Fruit fly (Drosophila melanogaster): ENCODE data around the gene hdm.

The hdm gene

dm6 chrX:7901153-7902038, 18.5 kb downstream of the hdm start, which contains the start of the genes RpS6 and bys (continued):
- peak; percentile 71; the same call in 2 of the 3 replicates for TF ChIP-seq Doc3 (GFP tag; IDR thresholded peaks at IDR 0.05; ENCODE audit: partially characterized antibody)
- TF ChIP-seq CG10431 (GFP tag; optimal IDR thresholded peaks at IDR 0.05), result peak; percentile 51
- peak; percentile 11 for TF ChIP-seq CG6254 (GFP tag; optimal IDR thresholded peaks at IDR 0.05)
- peak; percentile 33 for TF ChIP-seq wek (GFP tag; optimal IDR thresholded peaks at IDR 0.05)
- TF ChIP-seq CG8089 (GFP tag; optimal IDR thresholded peaks at IDR 0.05), result peak; percentile 5
- TF ChIP-seq CG14667 (GFP tag; IDR thresholded peaks at IDR 0.05), result peak; percentile 27; the same call in 1 of the 2 replicates
- no peak for TF ChIP-seq gcm (GFP tag; optimal IDR thresholded peaks at IDR 0.05)
- TF ChIP-seq Dek (tag; optimal IDR thresholded peaks at IDR 0.05), result no peak
- TF ChIP-seq Bteb2 (GFP tag; optimal IDR thresholded peaks at IDR 0.05), result peak; percentile 58
- peak; percentile 58 for TF ChIP-seq hbn (GFP tag; IDR thresholded peaks at IDR 0.05; ENCODE audit: partially characterized antibody)
- TF ChIP-seq CG17359 (tag; optimal IDR thresholded peaks at IDR 0.05), result peak; percentile 14
- TF ChIP-seq zfh2 (GFP tag; optimal IDR thresholded peaks at IDR 0.05), result peak; percentile 49
- TF ChIP-seq CG9817 (tag; optimal IDR thresholded peaks at IDR 0.05), result peak; percentile 40
- no peak for TF ChIP-seq Tbp (GFP tag; optimal IDR thresholded peaks at IDR 0.05)
- TF ChIP-seq CG10147 (GFP tag; optimal IDR thresholded peaks at IDR 0.05), result peak; percentile 16
- TF ChIP-seq CG7963 (GFP tag; IDR thresholded peaks at IDR 0.05; ENCODE audit: partially characterized antibody), result peak; percentile 86
- TF ChIP-seq fd96Cb (tag; optimal IDR thresholded peaks at IDR 0.05), result no peak
- 0 out of 2 replicates have a peak, but pooled peaks have one; percentile 36 for TF ChIP-seq sna (GFP tag; IDR thresholded peaks at IDR 0.05; ENCODE audit: partially characterized antibody)
- TF ChIP-seq CG43689 (GFP tag; IDR thresholded peaks at IDR 0.05), result no peak
- TF ChIP-seq crc (GFP tag; optimal IDR thresholded peaks at IDR 0.05), result no peak
- TF ChIP-seq CG31224 (GFP tag; IDR thresholded peaks at IDR 0.05), result 0 out of 2 replicates have a peak, but pooled peaks have one; percentile 32
- TF ChIP-seq CG7987 (GFP tag; optimal IDR thresholded peaks at IDR 0.05), result peak; percentile 76
- no peak for TF ChIP-seq Hey (tag; optimal IDR thresholded peaks at IDR 0.05)
- TF ChIP-seq al (GFP tag; IDR thresholded peaks at IDR 0.05), result peak; percentile 38
- no peak for TF ChIP-seq CG15073 (GFP tag; optimal IDR thresholded peaks at IDR 0.05)
- no peak for TF ChIP-seq fd102C (GFP tag; optimal IDR thresholded peaks at IDR 0.05)
- no peak for TF ChIP-seq ftz-f1 (GFP tag; optimal IDR thresholded peaks at IDR 0.05)
- no peak for TF ChIP-seq abd-A (tag; optimal IDR thresholded peaks at IDR 0.05)
- peak; percentile 9 for TF ChIP-seq CG12942 (GFP tag; optimal IDR thresholded peaks at IDR 0.05)
- TF ChIP-seq CG6854 (GFP tag; optimal IDR thresholded peaks at IDR 0.05), result peak; percentile 49
- TF ChIP-seq CG16863 (GFP tag; optimal IDR thresholded peaks at IDR 0.05), result no peak
- TF ChIP-seq CG17829 (tag; optimal IDR thresholded peaks at IDR 0.05), result peak; percentile 12
- TF ChIP-seq Fer2 (tag; optimal IDR thresholded peaks at IDR 0.05), result no peak
- peak; percentile 57 for TF ChIP-seq pfk (GFP tag; optimal IDR thresholded peaks at IDR 0.05)
- peak; percentile 58 for TF ChIP-seq CG14441 (GFP tag; IDR thresholded peaks at IDR 0.05)
- peak; percentile 75 for TF ChIP-seq CG6765 (GFP tag; optimal IDR thresholded peaks at IDR 0.05)
- TF ChIP-seq CG6654 (GFP tag; optimal IDR thresholded peaks at IDR 0.05), result no peak
- no peak for TF ChIP-seq en (GFP tag; optimal IDR thresholded peaks at IDR 0.05)
- peak; percentile 74 for TF ChIP-seq CG9727 (GFP tag; optimal IDR thresholded peaks at IDR 0.05)
- no peak for TF ChIP-seq croc (GFP tag; conservative IDR thresholded peaks at IDR 0.05)
- no peak for TF ChIP-seq CG7357 (GFP tag; IDR thresholded peaks at IDR 0.05)
- TF ChIP-seq Meics (GFP tag; optimal IDR thresholded peaks at IDR 0.05), result peak; percentile 66
- TF ChIP-seq Drgx (GFP tag; IDR thresholded peaks at IDR 0.05), result peak; percentile 49
- TF ChIP-seq knrl (GFP tag; IDR thresholded peaks at IDR 0.05; ENCODE audit: partially characterized antibody), result peak; percentile 83
- TF ChIP-seq CG3847 (GFP tag; IDR thresholded peaks at IDR 0.05), result peak; percentile 38; the same call in 1 of the 2 replicates
- TF ChIP-seq ro (GFP tag; IDR thresholded peaks at IDR 0.05), result no peak; the same call in 1 of the 2 replicates
- TF ChIP-seq CG15011 (GFP tag; optimal IDR thresholded peaks at IDR 0.05), result no peak
